Fruit fly (Drosophila melanogaster) whole organism, embryonic: ENCODE measurements around the gene CG6067.

Experiments used
- CG14860 ChIP-seq: fragments of 200-800 bp; sonication (Bioruptor generic); IDR thresholded peaks from 3 replicates; pipeline ENCODE4 v1.3.6; 2022; ENCODE audit warnings: missing biosample characterization, missing genetic modification characterization; ENCODE audit not compliant: partially characterized antibody
- CG15011 ChIP-seq: fragments of 200-800 bp; sonication (Bioruptor generic); optimal IDR thresholded peaks from 3 replicates; lab custom pipeline; 2018; ENCODE audit warnings: missing biosample characterization, mild to moderate bottlenecking, missing genetic modification characterization
- CG15479 ChIP-seq: fragments of 200-800 bp; sonication (Bioruptor generic); optimal IDR thresholded peaks from 3 replicates; lab custom pipeline; 2019; ENCODE audit warnings: missing biosample characterization, mild to moderate bottlenecking, missing genetic modification characterization, moderate library complexity
- CG16863 ChIP-seq: fragments of 200-800 bp; sonication (Bioruptor generic); optimal IDR thresholded peaks from 3 replicates; lab custom pipeline; 2016; ENCODE audit warnings: missing biosample characterization, missing genetic modification characterization
- CG18764 ChIP-seq: fragments of 200-800 bp; sonication (Bioruptor generic); optimal IDR thresholded peaks from 3 replicates; lab custom pipeline; 2016; ENCODE audit warnings: missing biosample characterization, missing genetic modification characterization
- CG2129 ChIP-seq: fragments of 200-800 bp; sonication (Bioruptor generic); IDR thresholded peaks from 2 replicates; pipeline ENCODE4 v1.3.6; 2022; ENCODE audit warnings: missing biosample characterization, missing genetic modification characterization; ENCODE audit not compliant: partially characterized antibody
- CG30020 ChIP-seq: fragments of 200-800 bp; optimal IDR thresholded peaks from 2 replicates; lab custom pipeline; 2019; ENCODE audit warnings: missing biosample characterization, mild to moderate bottlenecking, missing genetic modification characterization, moderate library complexity
- CG32767 ChIP-seq: fragments of 200-800 bp; sonication (Bioruptor generic); IDR thresholded peaks from 2 replicates; pipeline ENCODE4 v1.3.6; 2022; ENCODE audit warnings: missing biosample characterization, missing genetic modification characterization
- CG32772 ChIP-seq: fragments of 200-800 bp; sonication (Bioruptor generic); IDR thresholded peaks from 2 replicates; pipeline ENCODE4 v1.3.6; 2022; ENCODE audit warnings: missing biosample characterization, missing genetic modification characterization
- CG4424 ChIP-seq: fragments of 200-800 bp; sonication (Bioruptor generic); optimal IDR thresholded peaks from 3 replicates; lab custom pipeline; 2016; ENCODE audit warnings: missing biosample characterization, missing genetic modification characterization
- CG5953 ChIP-seq: fragments of 200-800 bp; sonication (Bioruptor generic); IDR thresholded peaks from 2 replicates; pipeline ENCODE4 v1.3.6; 2022; ENCODE audit warnings: missing biosample characterization, missing genetic modification characterization
- CG6683 ChIP-seq: fragments of 200-800 bp; sonication (Bioruptor generic); optimal IDR thresholded peaks from 2 replicates; lab custom pipeline; 2017; ENCODE audit warnings: missing biosample characterization, mild to moderate bottlenecking, missing genetic modification characterization, missing genetic modification reagents
- CG7372 ChIP-seq: fragments of 200-800 bp; sonication (Bioruptor generic); IDR thresholded peaks from 2 replicates; pipeline ENCODE4 v1.3.6; 2022; ENCODE audit warnings: missing biosample characterization, missing genetic modification characterization
- CG7745 ChIP-seq: fragments of 200-800 bp; sonication (Bioruptor generic); optimal IDR thresholded peaks from 2 replicates; lab custom pipeline; 2018; ENCODE audit warnings: missing biosample characterization, mild to moderate bottlenecking, missing genetic modification characterization, moderate library complexity
- CG7786 ChIP-seq: fragments of 200-800 bp; sonication (Bioruptor generic); optimal IDR thresholded peaks from 2 replicates; lab custom pipeline; 2016; ENCODE audit warnings: missing biosample characterization, missing genetic modification characterization
- CG8290 ChIP-seq, 3 experiments: fragments of 200-800 bp; sonication (Bioruptor generic); optimal IDR thresholded peaks; 2 replicates each; lab custom pipeline; 2016 to 2019; ENCODE audit warnings: missing biosample characterization in 3 of 3, missing genetic modification characterization in 3 of 3, mild to moderate bottlenecking in 2 of 3, moderate library complexity in 1 of 3
- CG8924 ChIP-seq: fragments of 200-800 bp; optimal IDR thresholded peaks from 3 replicates; lab custom pipeline; 2019; ENCODE audit warnings: missing biosample characterization, mild to moderate bottlenecking, missing genetic modification characterization, moderate library complexity
- Dek ChIP-seq: fragments of 200-800 bp; sonication (Bioruptor generic); optimal IDR thresholded peaks from 3 replicates; lab custom pipeline; 2019; ENCODE audit warnings: missing biosample characterization, mild to moderate bottlenecking, missing genetic modification characterization, moderate library complexity
- GATAe ChIP-seq: fragments of 200-800 bp; sonication (Bioruptor generic); conservative IDR thresholded peaks from 2 replicates; pipeline ENCODE4 v1.3.6; 2022; ENCODE audit warnings: missing biosample characterization, missing genetic modification characterization
- Mrtf ChIP-seq: fragments of 200-800 bp; sonication (Bioruptor generic); IDR thresholded peaks from 3 replicates; pipeline ENCODE4 v1.3.6; 2022; ENCODE audit warnings: missing biosample characterization, missing genetic modification characterization
- Ptx1 ChIP-seq: fragments of 200-800 bp; sonication (Bioruptor generic); IDR thresholded peaks from 2 replicates; pipeline ENCODE4 v1.3.6; 2022; ENCODE audit warnings: missing biosample characterization, missing genetic modification characterization
- Spps ChIP-seq: fragments of 200-800 bp; sonication (Bioruptor generic); optimal IDR thresholded peaks from 2 replicates; lab custom pipeline; 2018; ENCODE audit warnings: missing biosample characterization, mild to moderate bottlenecking, missing genetic modification characterization
- Trl ChIP-seq, 3 experiments: fragments of >200 bp in 2 of 3; fragments of 200-800 bp in 1 of 3; sonication (Bioruptor generic) in 1 of 3; optimal IDR thresholded peaks; 2 replicates in 1 of 3; 3 replicates in 2 of 3; lab custom pipeline; 2016 to 2017; ENCODE audit warnings: missing biosample characterization in 1 of 3, missing genetic modification characterization in 1 of 3
- ci ChIP-seq: fragments of 200-800 bp; sonication (Bioruptor generic); IDR thresholded peaks from 3 replicates; pipeline ENCODE4 v1.3.6; 2022; ENCODE audit warnings: missing biosample characterization, missing genetic modification characterization
- fd96Cb ChIP-seq: fragments of 200-800 bp; sonication (Bioruptor generic); optimal IDR thresholded peaks from 2 replicates; lab custom pipeline; 2018; ENCODE audit warnings: missing biosample characterization, mild to moderate bottlenecking, missing genetic modification characterization, moderate library complexity
- gem ChIP-seq: fragments of 200-800 bp; sonication (Bioruptor generic); optimal IDR thresholded peaks from 2 replicates; lab custom pipeline; 2019; ENCODE audit warnings: missing biosample characterization, mild to moderate bottlenecking, missing genetic modification characterization, moderate library complexity
- gfzf ChIP-seq: fragments of 200-800 bp; sonication (Bioruptor generic); optimal IDR thresholded peaks from 2 replicates; lab custom pipeline; 2016; ENCODE audit warnings: missing biosample characterization, mild to moderate bottlenecking, missing genetic modification characterization, moderate library complexity
- hbn ChIP-seq: fragments of 200-800 bp; sonication (Bioruptor generic); IDR thresholded peaks from 2 replicates; pipeline ENCODE4 v1.3.6; 2022; ENCODE audit warnings: missing biosample characterization, missing genetic modification characterization; ENCODE audit not compliant: partially characterized antibody
- ken ChIP-seq: fragments of 200-800 bp; sonication (Bioruptor generic); IDR thresholded peaks from 3 replicates; pipeline ENCODE4 v1.3.6; 2022; ENCODE audit warnings: missing biosample characterization, missing genetic modification characterization
- knrl ChIP-seq: fragments of 200-800 bp; sonication (Bioruptor generic); IDR thresholded peaks from 3 replicates; pipeline ENCODE4 v1.3.6; 2022; ENCODE audit warnings: missing biosample characterization, missing genetic modification characterization; ENCODE audit not compliant: partially characterized antibody
- mld ChIP-seq: fragments of 200-800 bp; sonication (Bioruptor generic); IDR thresholded peaks from 3 replicates; pipeline ENCODE4 v1.3.6; 2022; ENCODE audit warnings: missing biosample characterization, missing genetic modification characterization; ENCODE audit not compliant: partially characterized antibody
- otp ChIP-seq: fragments of 200-800 bp; sonication (Bioruptor generic); IDR thresholded peaks from 3 replicates; pipeline ENCODE4, ENCODE4 v1.3.6; 2022; ENCODE audit warnings: missing biosample characterization, missing genetic modification characterization
- pho ChIP-seq: fragments of 200-800 bp; sonication (Bioruptor generic); optimal IDR thresholded peaks from 2 replicates; lab custom pipeline; 2016; ENCODE audit warnings: missing biosample characterization, missing genetic modification characterization
- pros ChIP-seq: fragments of 200-800 bp; sonication (Bioruptor generic); optimal IDR thresholded peaks from 3 replicates; lab custom pipeline; 2019; ENCODE audit warnings: missing biosample characterization, mild to moderate bottlenecking, missing genetic modification characterization, moderate library complexity
- ranshi ChIP-seq: fragments of 200-800 bp; sonication (Bioruptor generic); IDR thresholded peaks from 2 replicates; pipeline ENCODE4 v1.3.6; 2022; ENCODE audit warnings: missing biosample characterization, missing genetic modification characterization
- ro ChIP-seq: fragments of 200-800 bp; sonication (Bioruptor generic); IDR thresholded peaks from 2 replicates; pipeline ENCODE4 v1.3.6; 2022; ENCODE audit warnings: missing biosample characterization, missing genetic modification characterization
- slbo ChIP-seq: fragments of 200-800 bp; sonication (Bioruptor generic); IDR thresholded peaks from 2 replicates; pipeline ENCODE4 v1.3.6; 2022; ENCODE audit warnings: missing biosample characterization, missing genetic modification characterization
- tll ChIP-seq, 2 experiments: fragments of 200-800 bp in 1 of 2; fragments of >200 bp in 1 of 2; sonication (Bioruptor generic) in 1 of 2; optimal IDR thresholded peaks; 2 replicates each; lab custom pipeline; 2017 to 2019; ENCODE audit warnings: missing biosample characterization in 2 of 2, missing genetic modification characterization in 2 of 2, mild to moderate bottlenecking in 1 of 2, moderate library complexity in 1 of 2
- tna ChIP-seq: fragments of 200-800 bp; sonication (Bioruptor generic); IDR thresholded peaks from 2 replicates; pipeline ENCODE4 v1.3.6; 2022; ENCODE audit warnings: missing biosample characterization, missing genetic modification characterization; ENCODE audit not compliant: partially characterized antibody
- trem ChIP-seq: fragments of 200-800 bp; optimal IDR thresholded peaks from 3 replicates; lab custom pipeline; 2019; ENCODE audit warnings: missing biosample characterization, mild to moderate bottlenecking, missing genetic modification characterization, moderate library complexity
- ttk ChIP-seq: fragments of 200-800 bp; sonication (Bioruptor generic); IDR thresholded peaks from 2 replicates; pipeline ENCODE4 v2.1.2; 2022; ENCODE audit warnings: missing biosample characterization, missing genetic modification characterization
- wor ChIP-seq: fragments of 200-800 bp; sonication (Bioruptor generic); IDR thresholded peaks from 2 replicates; pipeline ENCODE4 v1.3.6; 2022; ENCODE audit warnings: missing biosample characterization, missing genetic modification characterization

The CG6067 gene

DNA sequence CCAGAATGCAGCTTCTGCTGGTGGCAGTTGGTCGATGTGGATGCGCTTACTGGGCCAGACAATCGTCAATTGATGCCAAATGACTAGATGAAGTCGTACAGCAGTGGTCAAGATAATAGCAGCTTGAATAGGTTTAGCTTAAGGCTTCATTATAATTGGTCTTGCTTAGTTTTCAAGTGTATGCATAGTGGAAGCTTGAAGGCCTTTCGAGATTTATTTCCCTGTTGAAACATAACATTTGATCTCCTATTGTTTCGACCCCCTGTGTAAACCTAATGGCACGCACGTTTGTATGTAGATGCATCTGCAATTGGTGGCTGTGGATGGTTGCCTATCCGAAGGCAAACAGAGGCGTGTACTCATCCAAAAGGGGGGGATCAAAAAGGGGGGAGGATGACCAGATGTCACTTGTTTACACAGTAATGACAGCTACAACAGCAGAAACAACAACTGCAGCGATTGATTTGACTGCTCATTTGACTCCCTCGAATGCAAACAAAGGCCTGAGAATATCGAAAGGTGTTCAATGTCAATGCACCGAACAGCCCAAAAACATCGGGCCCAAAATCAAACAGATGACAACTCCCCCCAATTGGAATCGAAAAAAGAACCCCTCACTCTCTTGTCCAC lies 12.8 kb downstream of the CG6067 start (continued):
- TF ChIP-seq otp (GFP tag; lab: Robert Waterston, UW) (peak; percentile 65; the same call in 1 of the 3 replicates), CG15479 (GFP tag; lab: Kevin White, UChicago) (no peak), gem (tag; lab: Kevin White, UChicago) (peak; percentile 52), pho (GFP tag; lab: Kevin White, UChicago) (no peak), Trl (optimal IDR thresholded peaks at IDR 0.05; lab: Kevin White, UChicago) (no peak), Trl (GFP tag; optimal IDR thresholded peaks at IDR 0.05; lab: Kevin White, UChicago) (no peak), CG14860 (GFP tag; lab: Robert Waterston, UW) (no peak), CG15011 (GFP tag; lab: Kevin White, UChicago) (no peak), slbo (GFP tag; lab: Robert Waterston, UW) (no peak), tll (GFP tag; optimal IDR thresholded peaks at IDR 0.05; lab: Kevin White, UChicago) (no peak), trem (tag; lab: Kevin White, UChicago) (no peak), ken (GFP tag; lab: Robert Waterston, UW) (peak; percentile 46; the same call in 1 of the 3 replicates), mld (GFP tag; lab: Robert Waterston, UW) (no peak), CG30020 (no peak), Spps (no peak), CG32767 (GFP tag; lab: Robert Waterston, UW) (no peak), CG6683 (GFP tag; lab: Kevin White, UChicago) (no peak), CG5953 (GFP tag; lab: Robert Waterston, UW) (no peak), wor (GFP tag; lab: Robert Waterston, UW) (0 out of 2 replicates have a peak, but pooled peaks have one; percentile 22), CG2129 (GFP tag; lab: Robert Waterston, UW) (no peak), Mrtf (GFP tag; lab: Robert Waterston, UW) (no peak), knrl (GFP tag; lab: Robert Waterston, UW) (no peak), Ptx1 (GFP tag; lab: Robert Waterston, UW) (peak; percentile 59), ro (no peak), CG8924 (tag; lab: Kevin White, UChicago) (peak; percentile 9), Dek (tag; lab: Kevin White, UChicago) (no peak), CG4424 (GFP tag; lab: Kevin White, UChicago) (no peak), CG18764 (GFP tag; lab: Kevin White, UChicago) (no peak), pros (GFP tag; lab: Kevin White, UChicago) (no peak), tna (GFP tag; lab: Robert Waterston, UW) (no peak), CG32772 (GFP tag; lab: Robert Waterston, UW) (no peak), CG7372 (GFP tag; lab: Robert Waterston, UW) (no peak), ttk (peak; percentile 43; the same call in 1 of the 2 replicates), GATAe (GFP tag; lab: Robert Waterston, UW) (no peak), CG7786 (peak; percentile 4), CG16863 (GFP tag; lab: Kevin White, UChicago) (no peak), fd96Cb (tag; lab: Kevin White, UChicago) (peak; percentile 49), ci (peak; percentile 67; the same call in 2 of the 3 replicates), hbn (GFP tag; lab: Robert Waterston, UW) (no peak), CG7745 (tag; lab: Kevin White, UChicago) (no peak), ranshi (no peak), gfzf (GFP tag; lab: Kevin White, UChicago) (no peak), CG8290 (GFP tag; optimal IDR thresholded peaks at IDR 0.05; lab: Kevin White, UChicago) (no peak), CG8290 (tag; optimal IDR thresholded peaks at IDR 0.05; lab: Kevin White, UChicago) (no peak)
